Worm (Caenorhabditis elegans) whole organism, L4 larva: ENCODE data around the gene bicd-1.

ENCODE experiments used
- ctbp-1 ChIP-seq: fragments of 200-800 bp; sonication (Bioruptor generic); IDR thresholded peaks from 2 replicates; pipeline ENCODE4 v1.3.6; 2022; ENCODE audit warnings: missing genetic modification reagents, missing genetic modification characterization, missing compliant biosample characterization
- gei-8 ChIP-seq: fragments of 200-800 bp; sonication (Bioruptor generic); optimal IDR thresholded peaks from 2 replicates; lab custom pipeline; 2018; ENCODE audit warnings: mild to moderate bottlenecking, missing genetic modification characterization, missing compliant biosample characterization
- nhr-10 ChIP-seq: fragments of 150-350 bp; optimal IDR thresholded peaks from 2 replicates; lab custom pipeline; 2014; ENCODE audit warnings: missing biosample characterization, missing genetic modification characterization
- nhr-11 ChIP-seq: fragments of 150-350 bp; optimal IDR thresholded peaks from 2 replicates; lab custom pipeline; 2014; ENCODE audit warnings: missing biosample characterization, missing genetic modification characterization
- nhr-76 ChIP-seq: fragments of 150-350 bp; optimal IDR thresholded peaks from 2 replicates; lab custom pipeline; 2014; ENCODE audit warnings: missing biosample characterization, missing genetic modification characterization

DNA sequence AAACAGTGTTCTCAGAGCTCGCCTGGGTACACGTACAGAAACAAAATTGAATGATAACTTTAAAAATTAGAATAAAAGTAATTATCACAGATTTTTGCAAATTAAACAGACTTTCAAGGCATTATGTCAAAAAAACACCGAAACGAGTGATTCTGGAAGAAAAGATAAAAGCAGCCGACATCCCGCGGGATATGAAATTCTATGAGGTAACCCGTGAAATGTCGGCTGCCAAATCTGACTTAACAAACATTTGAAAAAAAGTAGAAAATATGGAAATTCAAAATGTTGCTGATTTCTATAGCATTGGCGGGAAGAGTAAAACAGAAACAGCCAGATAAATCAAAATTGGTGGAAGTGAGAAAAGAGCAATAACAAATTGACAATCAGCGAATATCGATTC, 6.5 kb downstream of the bicd-1 start:
- no peak for TF ChIP-seq nhr-10
- TF ChIP-seq nhr-76 (tag; lab: Kevin White, UChicago): no peak
- no peak for TF ChIP-seq ctbp-1 (GFP tag; lab: Robert Waterston, UW)
- TF ChIP-seq nhr-11 (tag; lab: Kevin White, UChicago): no peak
- no peak for TF ChIP-seq gei-8
